Worm (Caenorhabditis elegans): ENCODE data around the gene str-185.

Gene str-185

ce11 chrIV:4451576-4451975, 21.8 kb upstream of the str-185 start, which contains the start of gene R08C7.1:
R08C7.1 (plus strand) TSS chrIV:4451876.
- TF ChIP-seq unc-62 (GFP tag; optimal IDR thresholded peaks at IDR 0.05) (no peak), blmp-1 (tag; optimal IDR thresholded peaks at IDR 0.05) (no peak), unc-120 (tag; optimal IDR thresholded peaks at IDR 0.05; ENCODE audit: poor library complexity, severe bottlenecking) (no peak), flh-1 (GFP tag; optimal IDR thresholded peaks at IDR 0.05) (no peak), cnd-1 (tag; optimal IDR thresholded peaks at IDR 0.05) (no peak), nhr-237 (tag; optimal IDR thresholded peaks at IDR 0.05) (no peak), mls-2 (tag; optimal IDR thresholded peaks at IDR 0.05) (no peak), sem-2 (GFP tag; optimal IDR thresholded peaks at IDR 0.05) (no peak), elt-1 (tag; optimal IDR thresholded peaks at IDR 0.05; ENCODE audit: borderline replicate concordance, insufficient read depth) (no peak), elt-3 (tag; optimal IDR thresholded peaks at IDR 0.05) (no peak), lsy-2 (tag; optimal IDR thresholded peaks at IDR 0.05) (no peak), drap-1 (GFP tag; optimal IDR thresholded peaks at IDR 0.05) (no peak), ham-2 (GFP tag; optimal IDR thresholded peaks at IDR 0.05) (no peak), mep-1 (tag; optimal IDR thresholded peaks at IDR 0.05) (no peak), bed-3 (GFP tag; optimal IDR thresholded peaks at IDR 0.05) (no peak), mab-5 (tag; optimal IDR thresholded peaks at IDR 0.05) (no peak)

- TF ChIP-seq flh-1 (GFP tag; optimal IDR thresholded peaks at IDR 0.05) (no peak), mep-1 (tag; optimal IDR thresholded peaks at IDR 0.05) (no peak), snpc-4 (tag; optimal IDR thresholded peaks at IDR 0.05) (no peak), ztf-11 (tag; optimal IDR thresholded peaks at IDR 0.05) (no peak), mls-2 (tag; optimal IDR thresholded peaks at IDR 0.05) (no peak), hlh-1 (tag; optimal IDR thresholded peaks at IDR 0.05) (no peak), sem-2 (GFP tag; optimal IDR thresholded peaks at IDR 0.05) (no peak), elt-1 (tag; optimal IDR thresholded peaks at IDR 0.05; ENCODE audit: borderline replicate concordance, insufficient read depth) (no peak), sptf-1 (tag; optimal IDR thresholded peaks at IDR 0.05) (no peak)
These were observed 20.0 kb upstream of the str-185 start for ce11 chrIV:4449843-4450242.

- TF ChIP-seq nhr-12 (tag; optimal IDR thresholded peaks at IDR 0.05) (no peak), ceh-43 (GFP tag; optimal IDR thresholded peaks at IDR 0.05) (no peak), mab-5 (tag; optimal IDR thresholded peaks at IDR 0.05) (no peak), unc-39 (tag; optimal IDR thresholded peaks at IDR 0.05) (no peak)
These were observed 19.6 kb upstream of the str-185 start, which contains the start of gene R08C7.12 for ce11 chrIV:4449439-4449838. R08C7.12 (plus strand) TSS chrIV:4449739.

- TF ChIP-seq hlh-1 (tag; optimal IDR thresholded peaks at IDR 0.05) (peak; percentile 88), mls-2 (tag; optimal IDR thresholded peaks at IDR 0.05) (no peak), unc-120 (tag; optimal IDR thresholded peaks at IDR 0.05; ENCODE audit: poor library complexity, severe bottlenecking) (no peak), sem-2 (GFP tag; optimal IDR thresholded peaks at IDR 0.05) (no peak), zip-8 (tag; optimal IDR thresholded peaks at IDR 0.05) (peak; percentile 30), lin-32 (GFP tag; optimal IDR thresholded peaks at IDR 0.05) (peak; percentile 97), cnd-1 (tag; optimal IDR thresholded peaks at IDR 0.05) (peak; percentile 89), ces-1 (GFP tag; optimal IDR thresholded peaks at IDR 0.05) (peak; percentile 62)
These were observed 18.5 kb upstream of the str-185 start for ce11 chrIV:4448343-4448742.

ce11 chrIV:4447367-4447766, 17.6 kb upstream of the str-185 start:
- no peak for TF ChIP-seq ceh-83 (GFP tag; optimal IDR thresholded peaks at IDR 0.05)
- TF ChIP-seq lin-32 (GFP tag; optimal IDR thresholded peaks at IDR 0.05), result no peak
- no peak for TF ChIP-seq ham-2 (GFP tag; optimal IDR thresholded peaks at IDR 0.05)
- no peak for TF ChIP-seq lin-13 (tag; optimal IDR thresholded peaks at IDR 0.05)
- TF ChIP-seq pha-4 (tag; optimal IDR thresholded peaks at IDR 0.05), result no peak
- no peak for TF ChIP-seq mls-2 (tag; optimal IDR thresholded peaks at IDR 0.05)
- no peak for TF ChIP-seq snpc-4 (tag; optimal IDR thresholded peaks at IDR 0.05)
- TF ChIP-seq nhr-12 (tag; optimal IDR thresholded peaks at IDR 0.05), result no peak
- TF ChIP-seq sptf-1 (tag; optimal IDR thresholded peaks at IDR 0.05), result no peak
- no peak for TF ChIP-seq ztf-11 (tag; optimal IDR thresholded peaks at IDR 0.05)
- TF ChIP-seq elt-3 (tag; optimal IDR thresholded peaks at IDR 0.05), result no peak
- no peak for TF ChIP-seq flh-1 (GFP tag; optimal IDR thresholded peaks at IDR 0.05)
- TF ChIP-seq unc-39 (tag; optimal IDR thresholded peaks at IDR 0.05), result no peak
- no peak for TF ChIP-seq unc-62 (GFP tag; optimal IDR thresholded peaks at IDR 0.05)
- TF ChIP-seq nhr-28 (tag; optimal IDR thresholded peaks at IDR 0.05), result no peak
- no peak for TF ChIP-seq zip-8 (tag; optimal IDR thresholded peaks at IDR 0.05)
- no peak for TF ChIP-seq mep-1 (tag; optimal IDR thresholded peaks at IDR 0.05)

ce11 chrIV:4447284-4447366, 17.3 kb upstream of the str-185 start, which contains the start of gene chat-1:
chat-1 (plus strand) TSS chrIV:4447331.
- TF ChIP-seq nhr-76 (tag; optimal IDR thresholded peaks at IDR 0.05) (no peak), ces-1 (GFP tag; optimal IDR thresholded peaks at IDR 0.05) (no peak), ceh-39 (tag; optimal IDR thresholded peaks at IDR 0.05) (no peak), pha-4 (tag; optimal IDR thresholded peaks at IDR 0.05) (no peak), drap-1 (GFP tag; optimal IDR thresholded peaks at IDR 0.05) (no peak), sem-2 (GFP tag; optimal IDR thresholded peaks at IDR 0.05) (no peak), lin-13 (tag; optimal IDR thresholded peaks at IDR 0.05) (no peak), lin-32 (GFP tag; optimal IDR thresholded peaks at IDR 0.05) (no peak), cnd-1 (tag; optimal IDR thresholded peaks at IDR 0.05) (no peak), bed-3 (GFP tag; optimal IDR thresholded peaks at IDR 0.05) (no peak), nhr-28 (tag; optimal IDR thresholded peaks at IDR 0.05) (no peak), mls-2 (tag; optimal IDR thresholded peaks at IDR 0.05) (no peak)

All from whole organism, mixed stage, embryonic.